Fruit fly (Drosophila melanogaster) whole organism, embryonic: ENCODE measurements around the gene CG1572.
A peak's percentile ranks its signal among the peaks of the same experiment; 100 is the strongest.

Experiments used
- ATbp ChIP-seq: fragments of 200-800 bp; sonication (Bioruptor generic); optimal IDR thresholded peaks from 2 replicates; lab custom pipeline; 2017; ENCODE audit warnings: missing biosample characterization, mild to moderate bottlenecking, missing genetic modification characterization, missing genetic modification reagents
- CG10366 ChIP-seq: fragments of 200-800 bp; sonication (Bioruptor generic); IDR thresholded peaks from 2 replicates; pipeline ENCODE4 v1.3.6; 2022; ENCODE audit warnings: missing biosample characterization, missing genetic modification characterization
- CG10462 ChIP-seq: fragments of 200-800 bp; sonication (Bioruptor generic); optimal IDR thresholded peaks from 2 replicates; lab custom pipeline; 2016; ENCODE audit warnings: missing biosample characterization, missing genetic modification characterization
- CG10654 ChIP-seq: fragments of 200-800 bp; sonication (Bioruptor generic); optimal IDR thresholded peaks from 2 replicates; lab custom pipeline; 2016; ENCODE audit warnings: missing biosample characterization, missing genetic modification characterization
- CG1233 ChIP-seq: fragments of 200-800 bp; sonication (Bioruptor generic); optimal IDR thresholded peaks from 4 replicates; lab custom pipeline; 2018; ENCODE audit warnings: missing biosample characterization, mild to moderate bottlenecking, missing genetic modification characterization
- CG14050 ChIP-seq: fragments of 200-800 bp; sonication (Bioruptor generic); IDR thresholded peaks from 3 replicates; pipeline ENCODE4 v1.3.6; 2022; ENCODE audit warnings: missing biosample characterization, missing genetic modification characterization
- CG14965 ChIP-seq: fragments of 200-800 bp; sonication (Bioruptor generic); optimal IDR thresholded peaks from 2 replicates; lab custom pipeline; 2016; ENCODE audit warnings: missing biosample characterization, missing genetic modification characterization, borderline replicate concordance
- CG15073 ChIP-seq: fragments of 200-800 bp; sonication (Bioruptor generic); optimal IDR thresholded peaks from 2 replicates; lab custom pipeline; 2016; ENCODE audit warnings: missing biosample characterization, missing genetic modification characterization
- CG15514 ChIP-seq: fragments of 200-800 bp; sonication (Bioruptor generic); optimal IDR thresholded peaks from 3 replicates; lab custom pipeline; 2017; ENCODE audit warnings: missing biosample characterization, missing genetic modification characterization, mild to moderate bottlenecking, moderate library complexity, missing genetic modification reagents
- CG1602 ChIP-seq: fragments of 200-800 bp; sonication (Bioruptor generic); optimal IDR thresholded peaks from 3 replicates; lab custom pipeline; 2016; ENCODE audit warnings: missing biosample characterization, missing genetic modification characterization
- CG17359 ChIP-seq: fragments of 200-800 bp; sonication (Bioruptor generic); optimal IDR thresholded peaks from 3 replicates; lab custom pipeline; 2018; ENCODE audit warnings: missing biosample characterization, mild to moderate bottlenecking, missing genetic modification characterization, moderate library complexity
- CG17568 ChIP-seq: fragments of 200-800 bp; sonication (Bioruptor generic); optimal IDR thresholded peaks from 2 replicates; lab custom pipeline; 2018; ENCODE audit warnings: missing biosample characterization, mild to moderate bottlenecking, missing genetic modification characterization, moderate library complexity
- CG32767 ChIP-seq: fragments of 200-800 bp; sonication (Bioruptor generic); IDR thresholded peaks from 2 replicates; pipeline ENCODE4 v1.3.6; 2022; ENCODE audit warnings: missing biosample characterization, missing genetic modification characterization
- CG4617 ChIP-seq: fragments of 200-800 bp; sonication (Bioruptor generic); optimal IDR thresholded peaks from 3 replicates; lab custom pipeline; 2016; ENCODE audit warnings: missing biosample characterization, missing genetic modification characterization, borderline replicate concordance
- CG5245 ChIP-seq: fragments of 200-800 bp; sonication (Bioruptor generic); optimal IDR thresholded peaks from 3 replicates; lab custom pipeline; 2016; ENCODE audit warnings: missing biosample characterization, missing genetic modification characterization
- CG8359 ChIP-seq: fragments of 200-800 bp; sonication (Bioruptor generic); optimal IDR thresholded peaks from 2 replicates; lab custom pipeline; 2017; ENCODE audit warnings: missing biosample characterization, mild to moderate bottlenecking, missing genetic modification characterization, borderline replicate concordance
- CG9817 ChIP-seq: fragments of 200-800 bp; sonication (Bioruptor generic); optimal IDR thresholded peaks from 2 replicates; lab custom pipeline; 2018; ENCODE audit warnings: missing biosample characterization, mild to moderate bottlenecking, missing genetic modification characterization, moderate library complexity
- Elba2 ChIP-seq: fragments of 200-800 bp; sonication (Bioruptor generic); optimal IDR thresholded peaks from 3 replicates; lab custom pipeline; 2016; ENCODE audit warnings: missing biosample characterization, missing genetic modification characterization
- Gug ChIP-seq: fragments of 200-800 bp; sonication (Bioruptor generic); IDR thresholded peaks from 4 replicates; pipeline ENCODE4 v1.3.6; 2022; ENCODE audit warnings: missing biosample characterization, missing genetic modification characterization
- HLH3B ChIP-seq: fragments of 200-800 bp; sonication (Bioruptor generic); IDR thresholded peaks from 2 replicates; pipeline ENCODE4 v1.3.6; 2022; ENCODE audit warnings: missing biosample characterization, missing genetic modification characterization
- Hand ChIP-seq: fragments of 200-800 bp; sonication (Bioruptor generic); optimal IDR thresholded peaks from 2 replicates; lab custom pipeline; 2017; ENCODE audit warnings: mild to moderate bottlenecking, missing biosample characterization, missing genetic modification reagents, missing genetic modification characterization
- Hmx ChIP-seq: fragments of 200-800 bp; sonication (Bioruptor generic); optimal IDR thresholded peaks from 2 replicates; lab custom pipeline; 2016; ENCODE audit warnings: missing biosample characterization, missing genetic modification characterization
- Lpt ChIP-seq: fragments of >200 bp; optimal IDR thresholded peaks from 2 replicates; lab custom pipeline; 2018; ENCODE audit warnings: missing biosample characterization, missing genetic modification characterization
- Myb ChIP-seq: fragments of 200-800 bp; sonication (Bioruptor generic); optimal IDR thresholded peaks from 2 replicates; lab custom pipeline; 2016; ENCODE audit warnings: missing biosample characterization, missing genetic modification characterization
- Oli ChIP-seq: fragments of 200-800 bp; sonication (Bioruptor generic); optimal IDR thresholded peaks from 2 replicates; lab custom pipeline; 2018; ENCODE audit warnings: missing biosample characterization, mild to moderate bottlenecking, missing genetic modification characterization, moderate library complexity
- Opbp ChIP-seq: fragments of 200-800 bp; sonication (Bioruptor generic); IDR thresholded peaks from 3 replicates; pipeline ENCODE4 v1.3.6; 2022; ENCODE audit warnings: missing biosample characterization, missing genetic modification characterization; ENCODE audit not compliant: partially characterized antibody
- Optix ChIP-seq: fragments of 200-800 bp; sonication (Bioruptor generic); IDR thresholded peaks from 3 replicates; pipeline ENCODE4 v1.3.6; 2022; ENCODE audit warnings: missing biosample characterization, missing genetic modification characterization
- ato ChIP-seq: fragments of 200-800 bp; sonication (Bioruptor generic); IDR thresholded peaks from 2 replicates; pipeline ENCODE4 v1.3.6; 2022; ENCODE audit warnings: missing biosample characterization, missing genetic modification characterization; ENCODE audit not compliant: partially characterized antibody
- cato ChIP-seq: fragments of 200-800 bp; sonication (Bioruptor generic); optimal IDR thresholded peaks from 2 replicates; lab custom pipeline; 2016; ENCODE audit warnings: missing biosample characterization, missing genetic modification characterization, borderline replicate concordance
- da ChIP-seq: fragments of 200-800 bp; sonication (Bioruptor generic); optimal IDR thresholded peaks from 2 replicates; lab custom pipeline; 2016; ENCODE audit warnings: missing biosample characterization, missing genetic modification characterization
- dpn ChIP-seq, 2 experiments: fragments of 200-800 bp; sonication (Bioruptor generic); optimal IDR thresholded peaks; 3 replicates each; lab custom pipeline; 2016; ENCODE audit warnings: missing biosample characterization in 2 of 2, missing genetic modification characterization in 2 of 2
- ems ChIP-seq: fragments of 200-800 bp; sonication (Bioruptor generic); optimal IDR thresholded peaks from 3 replicates; lab custom pipeline; 2016; ENCODE audit warnings: missing biosample characterization, missing genetic modification characterization
- ftz-f1 ChIP-seq: fragments of 200-800 bp; sonication (Bioruptor generic); optimal IDR thresholded peaks from 2 replicates; lab custom pipeline; 2016; ENCODE audit warnings: missing biosample characterization, missing genetic modification characterization
- gce ChIP-seq: fragments of 200-800 bp; sonication (Bioruptor generic); IDR thresholded peaks from 3 replicates; pipeline ENCODE4 v1.3.6; 2022; ENCODE audit warnings: missing biosample characterization, missing genetic modification characterization
- gsb ChIP-seq: fragments of 200-800 bp; sonication (Bioruptor generic); IDR thresholded peaks from 2 replicates; pipeline ENCODE4 v1.3.6; 2022; ENCODE audit warnings: missing biosample characterization, missing genetic modification characterization
- klu ChIP-seq: fragments of 200-800 bp; sonication (Bioruptor generic); IDR thresholded peaks from 2 replicates; pipeline ENCODE4 v1.3.6; 2022; ENCODE audit warnings: missing biosample characterization, missing genetic modification characterization
- lov ChIP-seq, 2 experiments: fragments of 200-800 bp in 1 of 2; fragments of >200 bp in 1 of 2; sonication (Bioruptor generic) in 1 of 2; IDR thresholded peaks in 1 of 2; optimal IDR thresholded peaks in 1 of 2; 2 replicates in 1 of 2; 3 replicates in 1 of 2; pipeline versions ENCODE4 v1.3.6 to Lab custom; 2017 to 2022; ENCODE audit warnings: missing biosample characterization in 1 of 2, missing genetic modification characterization in 1 of 2
- maf-S ChIP-seq: fragments of 200-800 bp; sonication (Bioruptor generic); optimal IDR thresholded peaks from 2 replicates; lab custom pipeline; 2016; ENCODE audit warnings: missing biosample characterization, missing genetic modification characterization
- nau ChIP-seq: fragments of 200-800 bp; sonication (Bioruptor generic); optimal IDR thresholded peaks from 3 replicates; lab custom pipeline; 2017; ENCODE audit warnings: missing biosample characterization, mild to moderate bottlenecking, missing genetic modification characterization, missing genetic modification reagents
- nerfin-2 ChIP-seq: fragments of 200-800 bp; sonication (Bioruptor generic); IDR thresholded peaks from 2 replicates; pipeline ENCODE4 v1.3.6; 2022; ENCODE audit warnings: missing biosample characterization, missing genetic modification characterization; ENCODE audit not compliant: partially characterized antibody
- peb ChIP-seq: fragments of 200-800 bp; sonication (Bioruptor generic); IDR thresholded peaks from 2 replicates; pipeline ENCODE4 v1.3.6; 2022; ENCODE audit warnings: missing biosample characterization, missing genetic modification characterization
- phol ChIP-seq: fragments of 200-800 bp; sonication (Bioruptor generic); optimal IDR thresholded peaks from 3 replicates; lab custom pipeline; 2018; ENCODE audit warnings: missing biosample characterization, mild to moderate bottlenecking, missing genetic modification characterization, moderate library complexity
- rib ChIP-seq: fragments of 200-800 bp; sonication (Bioruptor generic); IDR thresholded peaks from 2 replicates; pipeline ENCODE4 v1.3.6; 2022; ENCODE audit warnings: missing biosample characterization, missing genetic modification characterization
- sug ChIP-seq: fragments of 200-800 bp; optimal IDR thresholded peaks from 2 replicates; lab custom pipeline; 2019; ENCODE audit warnings: missing biosample characterization, mild to moderate bottlenecking, missing genetic modification characterization, moderate library complexity
- toy ChIP-seq: fragments of 200-800 bp; sonication (Bioruptor generic); IDR thresholded peaks from 2 replicates; pipeline ENCODE4 v1.3.6; 2022; ENCODE audit warnings: missing biosample characterization, missing genetic modification characterization
- vnd ChIP-seq: fragments of 200-800 bp; sonication (Bioruptor generic); IDR thresholded peaks from 3 replicates; pipeline ENCODE4 v1.3.6; 2022; ENCODE audit warnings: missing biosample characterization, missing genetic modification characterization; ENCODE audit not compliant: partially characterized antibody
- vvl ChIP-seq: fragments of 200-800 bp; sonication (Bioruptor generic); IDR thresholded peaks from 2 replicates; pipeline ENCODE4 v1.3.6; 2022; ENCODE audit warnings: missing biosample characterization, missing genetic modification characterization
- wdn ChIP-seq: fragments of 200-800 bp; sonication (Bioruptor generic); IDR thresholded peaks from 2 replicates; pipeline ENCODE4 v1.3.6; 2022; ENCODE audit warnings: missing biosample characterization, missing genetic modification characterization

CG1572 gene

DNA sequence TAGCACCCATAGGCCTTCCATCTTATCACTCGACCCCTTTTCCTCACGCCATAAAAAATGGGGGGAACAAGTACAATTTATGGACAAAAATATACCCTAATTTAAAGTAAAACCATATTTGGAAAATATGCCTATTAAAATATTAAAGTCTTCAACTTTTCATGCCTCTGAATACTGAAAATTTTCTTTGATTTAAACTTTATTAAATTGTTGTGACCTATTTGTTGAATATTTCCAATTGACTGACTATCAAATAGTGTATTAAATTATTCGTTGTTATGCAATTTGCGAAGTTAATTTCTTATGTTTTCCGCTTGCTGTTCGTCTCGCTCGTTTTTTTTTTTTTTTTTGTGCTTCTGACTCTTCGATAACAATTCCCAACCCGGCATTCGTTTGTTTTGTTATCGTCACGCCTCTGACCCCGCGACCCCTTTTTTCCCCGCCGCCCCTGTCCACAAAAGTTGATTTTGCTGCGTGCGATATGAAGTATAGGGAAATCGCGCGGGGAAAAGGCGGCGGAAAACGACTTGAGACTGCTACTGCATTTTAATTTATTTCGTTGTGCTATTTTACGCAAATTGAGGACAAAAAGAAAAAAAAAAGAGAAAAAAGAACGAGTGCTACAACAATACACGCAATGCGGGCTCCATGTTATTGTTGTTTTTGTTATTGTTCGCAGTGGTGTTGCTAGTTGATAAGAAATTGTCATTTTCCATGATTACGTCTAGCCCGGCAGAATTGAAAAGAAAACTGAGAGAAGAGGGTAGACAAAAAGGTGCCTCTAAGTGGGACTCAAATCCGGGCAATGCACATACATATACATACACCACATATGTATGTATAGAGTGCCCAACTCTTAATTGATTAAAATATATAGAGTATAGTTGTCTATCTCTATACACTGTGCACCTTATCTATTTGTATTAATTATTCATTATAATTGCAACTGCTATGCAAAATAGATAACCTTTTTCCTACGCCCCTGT lies 36.6 kb downstream of the CG1572 start (continued):
- TF ChIP-seq CG4617 (GFP tag; lab: Kevin White, UChicago) = no peak
- TF ChIP-seq cato = no peak
- peak; percentile 32 for TF ChIP-seq CG10654 (GFP tag; lab: Kevin White, UChicago)
- TF ChIP-seq toy (GFP tag; lab: Robert Waterston, UW) = no peak
- TF ChIP-seq CG15514 = peak; percentile 11
- TF ChIP-seq dpn (GFP tag; optimal IDR thresholded peaks at IDR 0.05; lab: Kevin White, UChicago) = peak; percentile 38 to 51
- TF ChIP-seq gsb = no peak
- no peak for TF ChIP-seq ems
- TF ChIP-seq vnd (GFP tag; lab: Robert Waterston, UW) = no peak
- TF ChIP-seq nerfin-2 (GFP tag; lab: Robert Waterston, UW) = no peak
- no peak for TF ChIP-seq Gug (GFP tag; lab: Robert Waterston, UW)
- TF ChIP-seq Optix (GFP tag; lab: Robert Waterston, UW) = no peak
- TF ChIP-seq Oli (tag; lab: Kevin White, UChicago) = peak; percentile 72
- no peak for TF ChIP-seq CG1233 (GFP tag; lab: Kevin White, UChicago)
- 0 out of 2 replicates have a peak, but pooled peaks have one; percentile 15 for TF ChIP-seq wdn
- TF ChIP-seq peb (GFP tag; lab: Robert Waterston, UW) = no peak
- TF ChIP-seq CG10462 (GFP tag; lab: Kevin White, UChicago) = peak; percentile 39
- no peak for TF ChIP-seq ato (GFP tag; lab: Robert Waterston, UW)
- no peak for TF ChIP-seq Hand (GFP tag; lab: Kevin White, UChicago)
- TF ChIP-seq CG9817 (tag; lab: Kevin White, UChicago) = peak; percentile 42
- peak; percentile 66 for TF ChIP-seq CG32767 (GFP tag; lab: Robert Waterston, UW)
- TF ChIP-seq CG5245 (GFP tag; lab: Kevin White, UChicago) = peak; percentile 7
- TF ChIP-seq CG17568 (GFP tag; lab: Kevin White, UChicago) = no peak
- no peak for TF ChIP-seq maf-S (GFP tag; lab: Kevin White, UChicago)
- peak; percentile 66 for TF ChIP-seq ATbp (GFP tag; lab: Kevin White, UChicago)
- TF ChIP-seq CG14965 (GFP tag; lab: Kevin White, UChicago) = no peak
- TF ChIP-seq lov (optimal IDR thresholded peaks at IDR 0.05; lab: Kevin White, UChicago) = no peak
- no peak for TF ChIP-seq lov (GFP tag; IDR thresholded peaks at IDR 0.05; lab: Robert Waterston, UW)
- TF ChIP-seq Opbp (GFP tag; lab: Robert Waterston, UW) = no peak
- peak; percentile 66 for TF ChIP-seq CG10366
- TF ChIP-seq Hmx (GFP tag; lab: Kevin White, UChicago) = no peak
- peak; percentile 69 for TF ChIP-seq CG17359 (tag; lab: Kevin White, UChicago)
- TF ChIP-seq phol (tag; lab: Kevin White, UChicago) = peak; percentile 74
- TF ChIP-seq CG15073 (GFP tag; lab: Kevin White, UChicago) = no peak
- TF ChIP-seq gce (GFP tag; lab: Robert Waterston, UW) = 0 out of 3 replicates have a peak, but pooled peaks have one; percentile 41
- TF ChIP-seq vvl (GFP tag; lab: Robert Waterston, UW) = peak; percentile 70
- TF ChIP-seq CG1602 = peak; percentile 46
- TF ChIP-seq CG14050 (GFP tag; lab: Robert Waterston, UW) = peak; percentile 39; the same call in 2 of the 3 replicates
- TF ChIP-seq da (GFP tag; lab: Kevin White, UChicago) = no peak
- no peak for TF ChIP-seq rib (GFP tag; lab: Robert Waterston, UW)
- no peak for TF ChIP-seq Elba2 (GFP tag; lab: Kevin White, UChicago)
- TF ChIP-seq nau (GFP tag; lab: Kevin White, UChicago) = peak; percentile 32
- no peak for TF ChIP-seq Lpt (GFP tag; lab: Kevin White, UChicago)
- peak; percentile 13 for TF ChIP-seq Myb (GFP tag; lab: Kevin White, UChicago)
- peak; percentile 24 for TF ChIP-seq sug (tag; lab: Kevin White, UChicago)
- peak; percentile 73 for TF ChIP-seq HLH3B (GFP tag; lab: Robert Waterston, UW)
- TF ChIP-seq klu = no peak
- TF ChIP-seq ftz-f1 = no peak
- no peak for TF ChIP-seq CG8359 (GFP tag; lab: Kevin White, UChicago)
